Worm (Caenorhabditis elegans): Measurements from ENCODE around the gene paic-1.

paic-1 gene

ce11 chrII:4372406-4372805 is at the start of gene paic-1:
Gene paic-1, minus strand, starts transcription at chrII:4372525.
- 0 out of 2 replicates have a peak, but pooled peaks have one; percentile 0 for TF ChIP-seq pes-1 (GFP tag; IDR thresholded peaks at IDR 0.05)
- TF ChIP-seq ets-7 (tag; optimal IDR thresholded peaks at IDR 0.05), result no peak

- TF ChIP-seq hmg-4 (GFP tag; optimal IDR thresholded peaks at IDR 0.05), result no peak
- TF ChIP-seq hnd-1 (tag; optimal IDR thresholded peaks at IDR 0.05), result no peak
These were observed 47.6 kb upstream of the paic-1 start, which contains the start of gene bpnt-1 for ce11 chrII:4419956-4420355. Gene bpnt-1, plus strand, starts transcription at chrII:4420256.

ce11 chrII:4417333-4417732 is 45.0 kb upstream of the paic-1 start, which contains the start of gene sod-5:
Gene sod-5, plus strand, starts transcription at chrII:4417633.
- no peak for TF ChIP-seq flt-1 (GFP tag; IDR thresholded peaks at IDR 0.05)

- TF ChIP-seq pes-1 (GFP tag; IDR thresholded peaks at IDR 0.05), result no peak
- no peak for TF ChIP-seq sea-1 (GFP tag; conservative IDR thresholded peaks at IDR 0.05)
- TF ChIP-seq scrt-1 (GFP tag; IDR thresholded peaks at IDR 0.05), result no peak
- no peak for TF ChIP-seq ama-1 (optimal IDR thresholded peaks at IDR 0.05)
- TF ChIP-seq tbx-11 (GFP tag; IDR thresholded peaks at IDR 0.05), result no peak
- TF ChIP-seq ceh-36 (tag; optimal IDR thresholded peaks at IDR 0.05), result no peak
- TF ChIP-seq ets-7 (tag; optimal IDR thresholded peaks at IDR 0.05), result no peak
- TF ChIP-seq aly-1 (tag; optimal IDR thresholded peaks at IDR 0.05), result no peak
- no peak for TF ChIP-seq tra-4 (tag; optimal IDR thresholded peaks at IDR 0.05)
- no peak for TF ChIP-seq B0310.2 (tag; optimal IDR thresholded peaks at IDR 0.05)
These were observed 37.3 kb upstream of the paic-1 start for ce11 chrII:4409650-4410049.

ce11 chrII:4405358-4405757 is 33.0 kb upstream of the paic-1 start, which contains the start of gene ZK430.5:
Gene ZK430.5, plus strand, starts transcription at chrII:4405658.
- TF ChIP-seq hmg-4 (GFP tag; optimal IDR thresholded peaks at IDR 0.05) (no peak), ets-7 (tag; optimal IDR thresholded peaks at IDR 0.05) (no peak), sea-1 (GFP tag; conservative IDR thresholded peaks at IDR 0.05) (no peak), scrt-1 (GFP tag; IDR thresholded peaks at IDR 0.05) (no peak), hnd-1 (tag; optimal IDR thresholded peaks at IDR 0.05) (no peak), tbx-11 (GFP tag; IDR thresholded peaks at IDR 0.05) (no peak), tra-4 (tag; optimal IDR thresholded peaks at IDR 0.05) (no peak), ceh-36 (tag; optimal IDR thresholded peaks at IDR 0.05) (no peak), tbx-37 (GFP tag; conservative IDR thresholded peaks at IDR 0.05) (no peak), aly-1 (tag; optimal IDR thresholded peaks at IDR 0.05) (no peak), pes-1 (GFP tag; IDR thresholded peaks at IDR 0.05) (no peak)

- TF ChIP-seq ets-7 (tag; optimal IDR thresholded peaks at IDR 0.05) (no peak), sea-1 (GFP tag; conservative IDR thresholded peaks at IDR 0.05) (no peak), B0310.2 (tag; optimal IDR thresholded peaks at IDR 0.05) (no peak), ceh-36 (tag; optimal IDR thresholded peaks at IDR 0.05) (no peak), ceh-13 (GFP tag; optimal IDR thresholded peaks at IDR 0.05) (no peak), F13C5.2 (tag; optimal IDR thresholded peaks at IDR 0.05) (no peak), scrt-1 (GFP tag; IDR thresholded peaks at IDR 0.05) (no peak), flt-1 (GFP tag; IDR thresholded peaks at IDR 0.05) (no peak), aly-1 (tag; optimal IDR thresholded peaks at IDR 0.05) (no peak), tra-4 (tag; optimal IDR thresholded peaks at IDR 0.05) (no peak)
These were observed 22.1 kb upstream of the paic-1 start for ce11 chrII:4394438-4394837.

ce11 chrII:4392526-4393057 is 20.3 kb upstream of the paic-1 start, which contains the start of gene mlt-7:
Gene mlt-7, plus strand, starts transcription at chrII:4393007.
- TF ChIP-seq B0310.2 (tag; optimal IDR thresholded peaks at IDR 0.05) (no peak), aly-1 (tag; optimal IDR thresholded peaks at IDR 0.05) (no peak), ceh-13 (GFP tag; optimal IDR thresholded peaks at IDR 0.05) (no peak), sea-1 (GFP tag; conservative IDR thresholded peaks at IDR 0.05) (no peak), scrt-1 (GFP tag; IDR thresholded peaks at IDR 0.05) (no peak), ets-7 (tag; optimal IDR thresholded peaks at IDR 0.05) (no peak), hnd-1 (tag; optimal IDR thresholded peaks at IDR 0.05) (no peak), tbx-37 (GFP tag; conservative IDR thresholded peaks at IDR 0.05) (no peak), pes-1 (GFP tag; IDR thresholded peaks at IDR 0.05) (no peak), ceh-36 (tag; optimal IDR thresholded peaks at IDR 0.05) (no peak)

- no peak for TF ChIP-seq hnd-1 (tag; optimal IDR thresholded peaks at IDR 0.05)
- no peak for TF ChIP-seq hmbx-1 (tag; optimal IDR thresholded peaks at IDR 0.05)
- TF ChIP-seq tbx-37 (GFP tag; conservative IDR thresholded peaks at IDR 0.05), result no peak
- TF ChIP-seq pes-1 (GFP tag; IDR thresholded peaks at IDR 0.05), result no peak
- no peak for TF ChIP-seq aly-1 (tag; optimal IDR thresholded peaks at IDR 0.05)
- no peak for TF ChIP-seq tra-4 (tag; optimal IDR thresholded peaks at IDR 0.05)
- TF ChIP-seq ama-1 (optimal IDR thresholded peaks at IDR 0.05), result no peak
- no peak for TF ChIP-seq ceh-13 (GFP tag; optimal IDR thresholded peaks at IDR 0.05)
- no peak for TF ChIP-seq sea-1 (GFP tag; conservative IDR thresholded peaks at IDR 0.05)
- TF ChIP-seq ceh-36 (tag; optimal IDR thresholded peaks at IDR 0.05), result no peak
These were observed 18.7 kb upstream of the paic-1 start for ce11 chrII:4391072-4391471.

- TF ChIP-seq flt-1 (GFP tag; IDR thresholded peaks at IDR 0.05) (no peak), tbx-11 (GFP tag; IDR thresholded peaks at IDR 0.05) (no peak), aly-1 (tag; optimal IDR thresholded peaks at IDR 0.05) (no peak), hmg-4 (GFP tag; optimal IDR thresholded peaks at IDR 0.05) (no peak), hnd-1 (tag; optimal IDR thresholded peaks at IDR 0.05) (no peak), ets-7 (tag; optimal IDR thresholded peaks at IDR 0.05) (no peak), ceh-36 (tag; optimal IDR thresholded peaks at IDR 0.05) (no peak), tbx-37 (GFP tag; conservative IDR thresholded peaks at IDR 0.05) (no peak)
These were observed 11.0 kb upstream of the paic-1 start, which contains the start of gene fkh-6 for ce11 chrII:4383306-4383705. Gene fkh-6, minus strand, starts transcription at chrII:4383406.
